Worm (Caenorhabditis elegans) whole organism, L3 larva: ENCODE measurements around the gene Y41E3.19.

ENCODE experiments used
- R02D3.7 ChIP-seq: fragments of 150-350 bp; optimal IDR thresholded peaks from 2 replicates; lab custom pipeline; 2014; ENCODE audit warnings: missing biosample characterization, missing genetic modification characterization
- ZK546.5 ChIP-seq: sonication (generic microtip); optimal IDR thresholded peaks from 2 replicates; lab custom pipeline; 2017; ENCODE audit warnings: missing biosample characterization, missing genetic modification characterization
- ceh-16 ChIP-seq: sonication (generic microtip); optimal IDR thresholded peaks from 2 replicates; lab custom pipeline; 2017; ENCODE audit warnings: missing biosample characterization, missing genetic modification characterization
- ceh-28 ChIP-seq: fragments of 150-350 bp; optimal IDR thresholded peaks from 2 replicates; lab custom pipeline; 2014; ENCODE audit warnings: missing biosample characterization, missing genetic modification reagents, missing genetic modification characterization
- ceh-82 ChIP-seq: fragments of 150-350 bp; optimal IDR thresholded peaks from 2 replicates; lab custom pipeline; 2014; ENCODE audit warnings: missing biosample characterization, missing genetic modification characterization
- ceh-9 ChIP-seq: sonication (generic microtip); optimal IDR thresholded peaks from 2 replicates; lab custom pipeline; 2018; ENCODE audit warnings: missing biosample characterization, missing genetic modification characterization
- egl-27 ChIP-seq: sonication (generic microtip); optimal IDR thresholded peaks from 4 replicates; lab custom pipeline; 2017; ENCODE audit warnings: missing biosample characterization, missing genetic modification reagents, missing genetic modification characterization
- elt-3 ChIP-seq, 3 experiments: fragments of 150-350 bp in 1 of 3; sonication (generic microtip) in 2 of 3; optimal IDR thresholded peaks; 2 replicates in 2 of 3; 4 replicates in 1 of 3; lab custom pipeline; 2014 to 2017; ENCODE audit warnings: missing biosample characterization in 3 of 3, missing genetic modification characterization in 3 of 3
- eor-1 ChIP-seq, 2 experiments: fragments of 150-350 bp; optimal IDR thresholded peaks; 2 replicates each; lab custom pipeline; 2014 to 2018; ENCODE audit warnings: missing biosample characterization in 2 of 2, missing genetic modification characterization in 2 of 2
- fkh-2 ChIP-seq: fragments of 150-350 bp; optimal IDR thresholded peaks from 2 replicates; lab custom pipeline; 2014; ENCODE audit warnings: missing biosample characterization, missing genetic modification reagents, missing genetic modification characterization
- hmg-11 ChIP-seq: sonication (generic microtip); optimal IDR thresholded peaks from 2 replicates; lab custom pipeline; 2016; ENCODE audit warnings: missing genetic modification characterization, missing compliant biosample characterization
- jun-1 ChIP-seq: fragments of 150-350 bp; optimal IDR thresholded peaks from 2 replicates; lab custom pipeline; 2014; ENCODE audit warnings: missing biosample characterization, missing genetic modification reagents, missing genetic modification characterization
- lin-15B ChIP-seq: fragments of 150-350 bp; optimal IDR thresholded peaks from 2 replicates; lab custom pipeline; 2014; ENCODE audit warnings: missing biosample characterization, missing genetic modification characterization
- lin-39 ChIP-seq: fragments of 150-350 bp; optimal IDR thresholded peaks from 2 replicates; lab custom pipeline; 2018; ENCODE audit warnings: missing biosample characterization, missing genetic modification reagents, missing genetic modification characterization
- lsy-12 ChIP-seq: sonication (generic microtip); optimal IDR thresholded peaks from 2 replicates; lab custom pipeline; 2016; ENCODE audit warnings: mild to moderate bottlenecking, missing genetic modification characterization, missing compliant biosample characterization
- mdl-1 ChIP-seq: fragments of 150-350 bp; optimal IDR thresholded peaks from 2 replicates; lab custom pipeline; 2014; ENCODE audit warnings: missing biosample characterization, missing genetic modification characterization
- mml-1 ChIP-seq: fragments of 150-350 bp; sonication (generic microtip); optimal IDR thresholded peaks from 3 replicates; lab custom pipeline; 2014; ENCODE audit warnings: missing biosample characterization, missing genetic modification characterization
- nfya-1 ChIP-seq: sonication (generic microtip); optimal IDR thresholded peaks from 2 replicates; lab custom pipeline; 2017; ENCODE audit warnings: missing genetic modification characterization, mild to moderate bottlenecking, missing compliant biosample characterization, antibody characterized with exemption, moderate library complexity; ENCODE audit not compliant: insufficient read depth
- nhr-11 ChIP-seq: fragments of 150-350 bp; optimal IDR thresholded peaks from 2 replicates; lab custom pipeline; 2014; ENCODE audit warnings: missing biosample characterization, missing genetic modification characterization
- nhr-12 ChIP-seq: fragments of 150-350 bp; optimal IDR thresholded peaks from 2 replicates; lab custom pipeline; 2014; ENCODE audit warnings: missing biosample characterization, missing genetic modification characterization
- nhr-23 ChIP-seq: fragments of 150-350 bp; optimal IDR thresholded peaks from 2 replicates; lab custom pipeline; 2014; ENCODE audit warnings: missing biosample characterization, missing genetic modification reagents, missing genetic modification characterization
- nhr-25 ChIP-seq: sonication (generic microtip); optimal IDR thresholded peaks from 2 replicates; lab custom pipeline; 2017; ENCODE audit warnings: missing biosample characterization, missing genetic modification characterization
- nhr-28 ChIP-seq: fragments of 150-350 bp; optimal IDR thresholded peaks from 2 replicates; lab custom pipeline; 2014; ENCODE audit warnings: missing biosample characterization, missing genetic modification characterization
- nhr-43 ChIP-seq: sonication (generic microtip); optimal IDR thresholded peaks from 2 replicates; lab custom pipeline; 2016; ENCODE audit warnings: mild to moderate bottlenecking, missing genetic modification characterization, missing compliant biosample characterization; ENCODE audit not compliant: poor library complexity, severe bottlenecking
- nhr-76 ChIP-seq: fragments of 150-350 bp; sonication (generic microtip); optimal IDR thresholded peaks from 5 replicates; lab custom pipeline; 2014; ENCODE audit warnings: missing biosample characterization, missing genetic modification characterization
- nhr-77 ChIP-seq: fragments of 150-350 bp; optimal IDR thresholded peaks from 2 replicates; lab custom pipeline; 2014; ENCODE audit warnings: missing biosample characterization, missing genetic modification characterization
- pha-4 ChIP-seq: fragments of 150-350 bp; optimal IDR thresholded peaks from 2 replicates; lab custom pipeline; 2014; ENCODE audit warnings: missing biosample characterization, missing genetic modification reagents, missing genetic modification characterization
- pqm-1 ChIP-seq: fragments of 150-350 bp; optimal IDR thresholded peaks from 2 replicates; lab custom pipeline; 2017; ENCODE audit warnings: missing biosample characterization, missing genetic modification characterization, inconsistent platforms
- sea-2 ChIP-seq: fragments of 150-350 bp; sonication (generic microtip); optimal IDR thresholded peaks from 4 replicates; lab custom pipeline; 2014; ENCODE audit warnings: missing biosample characterization, missing genetic modification reagents, missing genetic modification characterization
- skn-1 ChIP-seq: fragments of 150-350 bp; optimal IDR thresholded peaks from 2 replicates; lab custom pipeline; 2014; ENCODE audit warnings: missing biosample characterization, missing genetic modification characterization
- snpc-4 ChIP-seq: fragments of 150-350 bp; optimal IDR thresholded peaks from 2 replicates; lab custom pipeline; 2014; ENCODE audit warnings: missing biosample characterization, missing genetic modification characterization
- tbx-2 ChIP-seq: sonication (generic microtip); optimal IDR thresholded peaks from 2 replicates; lab custom pipeline; 2016; ENCODE audit warnings: mild to moderate bottlenecking, missing genetic modification characterization, missing compliant biosample characterization
- unc-39 ChIP-seq: sonication (generic microtip); optimal IDR thresholded peaks from 4 replicates; lab custom pipeline; 2017; ENCODE audit warnings: missing biosample characterization, missing genetic modification characterization
- zag-1 ChIP-seq: fragments of 150-350 bp; optimal IDR thresholded peaks from 2 replicates; lab custom pipeline; 2014; ENCODE audit warnings: missing biosample characterization, missing genetic modification characterization
- ztf-11 ChIP-seq: fragments of 150-350 bp; optimal IDR thresholded peaks from 2 replicates; lab custom pipeline; 2014; ENCODE audit warnings: missing biosample characterization, missing genetic modification characterization
- ztf-4 ChIP-seq: fragments of 150-350 bp; optimal IDR thresholded peaks from 2 replicates; lab custom pipeline; 2014; ENCODE audit warnings: missing biosample characterization, missing genetic modification characterization

Y41E3.19 gene

ce11 chrIV:15024426-15024825, 31.5 kb upstream of the Y41E3.19 start:
- no peak for TF ChIP-seq nhr-76 (tag; lab: Kevin White, UChicago)
- TF ChIP-seq hmg-11 (tag; lab: Kevin White, UChicago) = no peak
- no peak for TF ChIP-seq ceh-82 (tag; lab: Kevin White, UChicago)
- no peak for TF ChIP-seq lin-39 (tag; lab: Kevin White, UChicago)
- TF ChIP-seq nhr-43 = no peak
- TF ChIP-seq jun-1 = no peak
- TF ChIP-seq ceh-9 (tag; lab: Kevin White, UChicago) = no peak
- no peak for TF ChIP-seq tbx-2 (tag; lab: Kevin White, UChicago)
- TF ChIP-seq pqm-1 (tag; lab: Kevin White, UChicago) = no peak
- no peak for TF ChIP-seq R02D3.7 (tag; lab: Kevin White, UChicago)
- TF ChIP-seq ztf-4 (tag; lab: Kevin White, UChicago) = no peak

DNA sequence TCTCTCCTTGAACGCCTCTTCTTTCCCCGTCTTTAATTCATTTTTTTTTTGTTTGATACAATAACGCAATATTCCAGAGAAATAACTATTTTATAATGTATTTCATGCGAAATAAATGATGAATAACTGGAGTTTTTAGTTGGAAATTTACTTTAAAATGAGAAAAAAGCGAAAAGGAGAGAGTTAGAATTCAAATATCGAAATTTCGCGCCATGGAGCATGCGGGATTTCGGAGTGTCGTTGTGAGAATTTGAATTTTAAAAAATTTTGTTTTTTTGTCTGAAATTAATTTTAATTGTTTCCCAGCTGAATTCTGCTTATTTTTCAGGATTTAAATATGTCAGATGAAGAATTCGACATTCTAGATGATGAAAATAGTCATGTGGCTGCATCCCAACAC, 30.5 kb upstream of the Y41E3.19 start, which contains the start of gene fcd-2:
Gene fcd-2, plus strand, starts transcription at position 327 of the 400 bp plus-strand sequence.
- no peak for TF ChIP-seq lsy-12 (tag; lab: Kevin White, UChicago)
- no peak for TF ChIP-seq lin-39 (tag; lab: Kevin White, UChicago)
- no peak for TF ChIP-seq ceh-82 (tag; lab: Kevin White, UChicago)
- TF ChIP-seq pha-4 = peak; percentile 78
- TF ChIP-seq ceh-28 (tag; lab: Kevin White, UChicago) = peak; percentile 24
- TF ChIP-seq zag-1 = no peak
- no peak for TF ChIP-seq eor-1 (tag; optimal IDR thresholded peaks at IDR 0.05; lab: Kevin White, UChicago)
- TF ChIP-seq R02D3.7 (tag; lab: Kevin White, UChicago) = peak; percentile 27
- TF ChIP-seq sea-2 (GFP tag; lab: Kevin White, UChicago) = no peak
- TF ChIP-seq hmg-11 (tag; lab: Kevin White, UChicago) = no peak
- no peak for TF ChIP-seq fkh-2 (tag; lab: Kevin White, UChicago)
- no peak for TF ChIP-seq ztf-11 (tag; lab: Kevin White, UChicago)
- no peak for TF ChIP-seq egl-27 (tag; lab: Kevin White, UChicago)
- TF ChIP-seq skn-1 (tag; lab: Kevin White, UChicago) = peak; percentile 31
- peak; percentile 52 for TF ChIP-seq snpc-4
- no peak for TF ChIP-seq jun-1
- TF ChIP-seq nfya-1 (tag; lab: Kevin White, UChicago) = peak; percentile 70
- no peak for TF ChIP-seq nhr-77 (tag; lab: Kevin White, UChicago)
- TF ChIP-seq ceh-16 (tag; lab: Kevin White, UChicago) = no peak
- TF ChIP-seq nhr-23 = peak; percentile 17
- TF ChIP-seq lin-15B (tag; lab: Kevin White, UChicago) = peak; percentile 69
- peak; percentile 2 for TF ChIP-seq pqm-1 (tag; lab: Kevin White, UChicago)
- no peak for TF ChIP-seq ZK546.5 (tag; lab: Kevin White, UChicago)
- no peak for TF ChIP-seq elt-3 (tag; optimal IDR thresholded peaks at IDR 0.05; lab: Kevin White, UChicago)
- TF ChIP-seq nhr-43 = no peak
- no peak for TF ChIP-seq nhr-76 (tag; lab: Kevin White, UChicago)
- no peak for TF ChIP-seq mdl-1 (tag; lab: Kevin White, UChicago)
- no peak for TF ChIP-seq nhr-11

DNA sequence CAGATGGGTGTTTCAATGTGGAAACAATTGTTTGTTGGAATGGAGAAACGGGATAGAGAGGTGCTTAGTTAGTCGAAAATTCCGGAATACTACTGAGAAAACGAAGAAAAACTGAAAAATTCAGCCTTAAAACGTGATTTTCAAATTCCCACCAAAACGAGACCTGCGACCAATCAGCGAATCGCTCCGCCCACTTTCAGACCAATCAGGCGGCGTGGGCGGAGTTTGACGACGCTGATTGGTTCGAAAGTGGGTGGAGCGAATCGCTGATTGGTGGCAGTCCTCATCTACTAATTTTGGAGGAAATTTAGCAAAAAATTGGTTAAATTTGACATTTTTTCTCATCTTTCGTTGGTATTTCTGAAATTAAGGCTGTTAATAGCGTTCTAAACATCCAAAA, 28.6 kb upstream of the Y41E3.19 start:
- peak; percentile 98 for TF ChIP-seq nfya-1 (tag; lab: Kevin White, UChicago)
- TF ChIP-seq nhr-28 (tag; lab: Kevin White, UChicago) = no peak
- no peak for TF ChIP-seq egl-27 (tag; lab: Kevin White, UChicago)
- no peak for TF ChIP-seq hmg-11 (tag; lab: Kevin White, UChicago)
- no peak for TF ChIP-seq nhr-12 (tag; lab: Kevin White, UChicago)

- TF ChIP-seq pqm-1 (tag; lab: Kevin White, UChicago) = no peak
- TF ChIP-seq nfya-1 (tag; lab: Kevin White, UChicago) = peak; percentile 82
Observed at ce11 chrIV:15027884-15028283, 28.0 kb upstream of the Y41E3.19 start.

DNA sequence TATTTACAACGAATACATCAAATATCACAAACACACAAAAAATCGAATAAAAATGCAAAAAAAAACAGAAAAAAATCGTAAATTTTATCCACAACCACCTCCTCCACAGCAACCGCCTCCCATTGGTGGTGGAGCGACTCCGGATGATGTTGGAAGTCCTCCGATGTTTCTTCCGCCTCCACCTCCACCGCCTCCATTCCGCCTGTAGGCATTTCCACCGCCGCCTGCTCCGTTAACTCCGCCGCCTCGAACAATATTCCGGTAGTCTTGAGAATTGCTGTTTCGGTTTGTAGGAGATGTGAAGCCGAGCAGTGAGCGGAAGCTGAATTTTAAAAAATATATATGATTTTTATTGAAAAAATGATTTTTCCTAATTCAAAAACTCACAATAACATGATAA, 27.5 kb upstream of the Y41E3.19 start:
- TF ChIP-seq eor-1 (tag; optimal IDR thresholded peaks at IDR 0.05; lab: Kevin White, UChicago) (no peak), nhr-25 (tag; lab: Kevin White, UChicago) (no peak), pqm-1 (tag; lab: Kevin White, UChicago) (no peak), nhr-76 (tag; lab: Kevin White, UChicago) (no peak), ztf-11 (tag; lab: Kevin White, UChicago) (no peak), sea-2 (GFP tag; lab: Kevin White, UChicago) (no peak), lin-39 (tag; lab: Kevin White, UChicago) (no peak), snpc-4 (no peak), fkh-2 (tag; lab: Kevin White, UChicago) (no peak), egl-27 (tag; lab: Kevin White, UChicago) (no peak), unc-39 (no peak), elt-3 (tag; optimal IDR thresholded peaks at IDR 0.05; lab: Kevin White, UChicago) (no peak), skn-1 (tag; lab: Kevin White, UChicago) (no peak), nhr-28 (tag; lab: Kevin White, UChicago) (no peak), mml-1 (no peak)
- TF ChIP-seq, all 47 proteins: peak for 0
